Worm (Caenorhabditis elegans) whole organism, L4 larva: ENCODE results near the gene F26F12.4.

ENCODE experiments used
- D1046.2 ChIP-seq: fragments of 200-800 bp; sonication (Bioruptor generic); IDR thresholded peaks from 2 replicates; pipeline ENCODE4 v1.3.6; 2022; ENCODE audit warnings: missing genetic modification characterization, missing compliant biosample characterization
- F37D6.2 ChIP-seq: sonication (generic microtip); optimal IDR thresholded peaks from 2 replicates; lab custom pipeline; 2016; ENCODE audit warnings: mild to moderate bottlenecking, missing genetic modification characterization, missing compliant biosample characterization
- F49E8.2 ChIP-seq: sonication (generic microtip); optimal IDR thresholded peaks from 2 replicates; lab custom pipeline; 2016; ENCODE audit warnings: missing compliant biosample characterization, mild to moderate bottlenecking, missing genetic modification characterization, borderline replicate concordance
- R02D3.7 ChIP-seq: fragments of 150-350 bp; sonication (generic microtip); optimal IDR thresholded peaks from 3 replicates; lab custom pipeline; 2014; ENCODE audit warnings: missing biosample characterization, missing genetic modification characterization
- T20F7.1 ChIP-seq: fragments of 200-800 bp; sonication (Bioruptor generic); optimal IDR thresholded peaks from 2 replicates; lab custom pipeline; 2018; ENCODE audit warnings: mild to moderate bottlenecking, missing genetic modification characterization, missing compliant biosample characterization
- Y5F2A.4 ChIP-seq: fragments of 200-800 bp; sonication (Bioruptor generic); optimal IDR thresholded peaks from 2 replicates; lab custom pipeline; 2018; ENCODE audit warnings: mild to moderate bottlenecking, missing genetic modification characterization, missing compliant biosample characterization
- Y75B8A.6 ChIP-seq: fragments of 200-800 bp; sonication (Bioruptor generic); IDR thresholded peaks from 2 replicates; pipeline ENCODE4 v1.3.6; 2022; ENCODE audit warnings: missing genetic modification reagents, missing genetic modification characterization, missing compliant biosample characterization
- aha-1 ChIP-seq: fragments of 150-350 bp; peaks from one replicate; lab custom pipeline; 2014; ENCODE audit warnings: missing biosample characterization, missing genetic modification characterization
- ama-1 ChIP-seq: fragments of 150-350 bp; optimal IDR thresholded peaks from 2 replicates; lab custom pipeline; 2014; ENCODE audit warnings: inconsistent platforms, mixed read lengths
- arid-1 ChIP-seq: fragments of 200-800 bp; sonication (Bioruptor generic); conservative IDR thresholded peaks from 2 replicates; pipeline ENCODE4 v1.3.6; 2022; ENCODE audit warnings: missing genetic modification reagents, missing genetic modification characterization, missing compliant biosample characterization
- ceh-82 ChIP-seq: sonication (generic microtip); optimal IDR thresholded peaks from 2 replicates; lab custom pipeline; 2017; ENCODE audit warnings: missing biosample characterization, missing genetic modification characterization
- cey-2 ChIP-seq: sonication (generic microtip); optimal IDR thresholded peaks from 3 replicates; lab custom pipeline; 2017; ENCODE audit warnings: missing genetic modification characterization, mild to moderate bottlenecking, missing compliant biosample characterization, antibody characterized with exemption, borderline replicate concordance; ENCODE audit not compliant: insufficient read depth
- daf-16 ChIP-seq, 3 experiments: sonication (generic microtip); optimal IDR thresholded peaks; 2 replicates each; lab custom pipeline; 2016 to 2017; ENCODE audit warnings: missing genetic modification characterization in 3 of 3, missing genetic modification reagents in 3 of 3, mild to moderate bottlenecking in 2 of 3, missing compliant biosample characterization in 2 of 3, missing biosample characterization in 1 of 3, moderate library complexity in 1 of 3
- dmd-9 ChIP-seq: fragments of 200-800 bp; sonication (Bioruptor generic); IDR thresholded peaks from 2 replicates; pipeline ENCODE4 v1.3.6; 2022; ENCODE audit warnings: missing genetic modification reagents, missing genetic modification characterization, missing compliant biosample characterization
- dpl-1 ChIP-seq: fragments of 150-350 bp; optimal IDR thresholded peaks from 2 replicates; lab custom pipeline; 2014; ENCODE audit warnings: missing biosample characterization, missing genetic modification reagents, missing genetic modification characterization
- gei-8 ChIP-seq: fragments of 200-800 bp; sonication (Bioruptor generic); optimal IDR thresholded peaks from 2 replicates; lab custom pipeline; 2018; ENCODE audit warnings: mild to moderate bottlenecking, missing genetic modification characterization, missing compliant biosample characterization
- hif-1 ChIP-seq, 2 experiments: sonication (generic microtip); optimal IDR thresholded peaks; 2 replicates each; lab custom pipeline; 2016 to 2017; ENCODE audit warnings: missing compliant biosample characterization in 2 of 2, missing genetic modification characterization in 2 of 2, missing genetic modification reagents in 2 of 2, missing genotype in 2 of 2, mild to moderate bottlenecking in 1 of 2
- hlh-11 ChIP-seq: fragments of 200-800 bp; sonication (Bioruptor generic); optimal IDR thresholded peaks from 2 replicates; lab custom pipeline; 2018; ENCODE audit warnings: mild to moderate bottlenecking, missing genetic modification characterization, missing compliant biosample characterization
- hlh-30 ChIP-seq: sonication (generic microtip); optimal IDR thresholded peaks from 2 replicates; lab custom pipeline; 2017; ENCODE audit warnings: antibody characterized with exemption, mild to moderate bottlenecking, missing genetic modification characterization, missing compliant biosample characterization; ENCODE audit not compliant: insufficient read depth
- lin-1 ChIP-seq: fragments of 200-800 bp; sonication (Bioruptor generic); IDR thresholded peaks from 2 replicates; pipeline ENCODE4 v1.3.6; 2022; ENCODE audit warnings: missing genetic modification reagents, missing genetic modification characterization, missing compliant biosample characterization
- lin-15B ChIP-seq: fragments of 150-350 bp; sonication (generic microtip); optimal IDR thresholded peaks from 3 replicates; lab custom pipeline; 2014; ENCODE audit warnings: missing biosample characterization, missing genetic modification characterization
- lin-39 ChIP-seq: fragments of 150-350 bp; optimal IDR thresholded peaks from 2 replicates; lab custom pipeline; 2014; ENCODE audit warnings: missing biosample characterization, missing genetic modification reagents, missing genetic modification characterization
- lsy-2 ChIP-seq, 2 experiments: fragments of 150-350 bp in 1 of 2; sonication (generic microtip) in 1 of 2; optimal IDR thresholded peaks; 2 replicates each; lab custom pipeline; 2014 to 2017; ENCODE audit warnings: missing biosample characterization in 2 of 2, missing genetic modification characterization in 2 of 2
- madf-5 ChIP-seq, 2 experiments: fragments of 200-800 bp; sonication (Bioruptor generic); IDR thresholded peaks; 2 replicates each; pipeline ENCODE4 v1.3.6; 2022; ENCODE audit warnings: missing compliant biosample characterization in 2 of 2, missing genetic modification characterization in 2 of 2
- madf-9 ChIP-seq: fragments of 200-800 bp; sonication (Bioruptor generic); conservative IDR thresholded peaks from 2 replicates; pipeline ENCODE4 v1.3.6; 2022; ENCODE audit warnings: missing genetic modification reagents, missing genetic modification characterization, missing compliant biosample characterization
- mdt-29 ChIP-seq: fragments of 200-800 bp; sonication (Bioruptor generic); IDR thresholded peaks from 2 replicates; pipeline ENCODE4 v1.3.6; 2022; ENCODE audit warnings: missing genetic modification reagents, missing genetic modification characterization, missing compliant biosample characterization
- mep-1 ChIP-seq: fragments of 150-350 bp; sonication (generic microtip); optimal IDR thresholded peaks from 3 replicates; lab custom pipeline; 2014; ENCODE audit warnings: missing biosample characterization, missing genetic modification characterization
- mxl-2 ChIP-seq: fragments of 200-800 bp; sonication (Bioruptor generic); conservative IDR thresholded peaks from 2 replicates; pipeline ENCODE4 v1.3.6; 2022; ENCODE audit warnings: missing genetic modification reagents, missing genetic modification characterization, missing compliant biosample characterization
- mxl-3 ChIP-seq: fragments of 200-800 bp; sonication (Bioruptor generic); optimal IDR thresholded peaks from 2 replicates; lab custom pipeline; 2018; ENCODE audit warnings: mild to moderate bottlenecking, missing genetic modification characterization, missing compliant biosample characterization
- nhr-102 ChIP-seq: sonication (generic microtip); optimal IDR thresholded peaks from 2 replicates; lab custom pipeline; 2016; ENCODE audit warnings: mild to moderate bottlenecking, missing genetic modification characterization, moderate library complexity, missing compliant biosample characterization
- nhr-111 ChIP-seq: fragments of 200-800 bp; sonication (Bioruptor generic); optimal IDR thresholded peaks from 2 replicates; lab custom pipeline; 2018; ENCODE audit warnings: mild to moderate bottlenecking, missing genetic modification characterization, missing compliant biosample characterization
- nhr-237 ChIP-seq: sonication (generic microtip); optimal IDR thresholded peaks from 2 replicates; lab custom pipeline; 2017; ENCODE audit warnings: missing biosample characterization, missing genetic modification characterization
- nhr-77 ChIP-seq: fragments of 150-350 bp; optimal IDR thresholded peaks from 2 replicates; lab custom pipeline; 2014; ENCODE audit warnings: missing biosample characterization, missing genetic modification characterization
- pha-4 ChIP-seq, 2 experiments: fragments of 150-350 bp in 1 of 2; fragments of 200-800 bp in 1 of 2; sonication (Bioruptor generic) in 1 of 2; IDR thresholded peaks in 1 of 2; optimal IDR thresholded peaks in 1 of 2; 2 replicates each; pipeline versions ENCODE4 v1.3.6 to Lab custom; 2014 to 2022; ENCODE audit warnings: missing genetic modification characterization in 2 of 2, missing genetic modification reagents in 2 of 2, missing biosample characterization in 1 of 2, missing compliant biosample characterization in 1 of 2
- php-3 ChIP-seq: fragments of 200-800 bp; sonication (Bioruptor generic); IDR thresholded peaks from 2 replicates; pipeline ENCODE4 v1.3.6; 2022; ENCODE audit warnings: missing genetic modification reagents, missing genetic modification characterization, missing compliant biosample characterization
- rbr-2 ChIP-seq: sonication (generic microtip); optimal IDR thresholded peaks from 2 replicates; lab custom pipeline; 2016; ENCODE audit warnings: missing genotype, missing genetic modification characterization, missing compliant biosample characterization
- saeg-2 ChIP-seq: fragments of 200-800 bp; sonication (Bioruptor generic); IDR thresholded peaks from 2 replicates; pipeline ENCODE4 v1.3.6; 2022; ENCODE audit warnings: missing genetic modification reagents, missing genetic modification characterization, missing compliant biosample characterization
- snpc-4 ChIP-seq: fragments of 150-350 bp; optimal IDR thresholded peaks from 2 replicates; lab custom pipeline; 2014; ENCODE audit warnings: missing biosample characterization, missing genetic modification characterization
- tag-97 ChIP-seq: fragments of 200-800 bp; sonication (Bioruptor generic); IDR thresholded peaks from 2 replicates; pipeline ENCODE4 v1.3.6; 2022; ENCODE audit warnings: missing genetic modification characterization, missing compliant biosample characterization
- tra-1 ChIP-seq: fragments of 200-800 bp; sonication (Bioruptor generic); IDR thresholded peaks from 2 replicates; pipeline ENCODE4 v1.3.6; 2022; ENCODE audit warnings: missing genetic modification reagents, missing genetic modification characterization, missing compliant biosample characterization
- vab-7 ChIP-seq: fragments of 200-800 bp; sonication (Bioruptor generic); IDR thresholded peaks from 2 replicates; pipeline ENCODE4 v1.3.6; 2022; ENCODE audit warnings: missing genetic modification reagents, missing genetic modification characterization, missing compliant biosample characterization
- zfp-3 ChIP-seq: fragments of 200-800 bp; sonication (Bioruptor generic); conservative IDR thresholded peaks from 2 replicates; pipeline ENCODE4 v1.3.6; 2022; ENCODE audit warnings: missing genetic modification reagents, missing genetic modification characterization, missing compliant biosample characterization
- zip-11 ChIP-seq: fragments of 200-800 bp; sonication (Bioruptor generic); IDR thresholded peaks from 2 replicates; pipeline ENCODE4 v1.3.6; 2022; ENCODE audit warnings: missing genetic modification characterization, missing compliant biosample characterization
- ztf-11 ChIP-seq: fragments of 150-350 bp; optimal IDR thresholded peaks from 2 replicates; lab custom pipeline; 2014; ENCODE audit warnings: missing biosample characterization, missing genetic modification characterization
- ztf-7 ChIP-seq: fragments of 150-350 bp; optimal IDR thresholded peaks from 2 replicates; lab custom pipeline; 2014; ENCODE audit warnings: missing biosample characterization, missing genetic modification characterization

Gene F26F12.4

DNA sequence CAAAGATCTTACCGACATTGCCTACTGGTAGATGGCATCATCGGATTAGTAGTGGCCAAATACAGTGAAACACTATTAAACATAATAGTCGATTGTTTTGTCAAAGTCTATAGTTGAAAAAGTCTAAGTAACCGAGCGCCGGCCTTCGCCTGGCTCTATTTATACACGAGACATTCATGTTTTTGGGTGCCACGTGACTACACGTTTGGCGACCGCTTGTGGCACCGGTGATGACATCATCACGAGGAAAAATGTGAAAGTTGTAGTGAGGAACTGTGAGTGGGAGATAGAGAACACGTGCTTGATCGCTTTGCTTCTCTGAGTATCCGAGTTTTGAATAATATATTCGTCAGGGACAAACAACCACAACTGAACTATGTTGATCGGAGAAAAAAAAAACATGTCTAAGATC, 24.8 kb downstream of the F26F12.4 start (continued):
- TF ChIP-seq zfp-3 (GFP tag; lab: Robert Waterston, UW): peak; percentile 8; the same call in 1 of the 2 replicates
- TF ChIP-seq mxl-2: peak; percentile 64; the same call in 1 of the 2 replicates
- no peak for TF ChIP-seq D1046.2 (GFP tag; lab: Robert Waterston, UW)
- no peak for TF ChIP-seq tag-97 (GFP tag; lab: Robert Waterston, UW)
- peak; percentile 94 for TF ChIP-seq hlh-11
- no peak for TF ChIP-seq Y75B8A.6 (GFP tag; lab: Robert Waterston, UW)
- no peak for TF ChIP-seq vab-7 (GFP tag; lab: Robert Waterston, UW)
- TF ChIP-seq nhr-77 (tag; lab: Kevin White, UChicago): peak; percentile 50
- TF ChIP-seq pha-4 (GFP tag; IDR thresholded peaks at IDR 0.05; lab: Robert Waterston, UW): peak; percentile 53; the same call in 1 of the 2 replicates
- no peak for TF ChIP-seq pha-4 (tag; optimal IDR thresholded peaks at IDR 0.05; lab: Kevin White, UChicago)
- TF ChIP-seq dpl-1 (GFP tag; lab: Kevin White, UChicago): peak; percentile 43
- TF ChIP-seq mxl-3 (GFP tag; lab: Kevin White, UChicago): peak; percentile 80
- no peak for TF ChIP-seq arid-1 (GFP tag; lab: Robert Waterston, UW)
- no peak for TF ChIP-seq ztf-7 (tag; lab: Kevin White, UChicago)
- peak in 1 of 2 experiments; percentile 63 for TF ChIP-seq lsy-2 (tag; optimal IDR thresholded peaks at IDR 0.05; lab: Kevin White, UChicago)
- no peak for TF ChIP-seq snpc-4 (tag; lab: Kevin White, UChicago)
- peak; percentile 65 for TF ChIP-seq lin-1 (GFP tag; lab: Robert Waterston, UW)
- no peak for TF ChIP-seq zip-11 (GFP tag; lab: Robert Waterston, UW)
- no peak for TF ChIP-seq Y5F2A.4 (GFP tag; lab: Kevin White, UChicago)
- TF ChIP-seq ztf-11 (tag; lab: Kevin White, UChicago): no peak
- no peak for TF ChIP-seq F37D6.2
- TF ChIP-seq daf-16 (GFP tag; optimal IDR thresholded peaks at IDR 0.05; lab: Kevin White, UChicago): peak in 1 of 2 experiments; percentile 75
- TF ChIP-seq daf-16 (tag; optimal IDR thresholded peaks at IDR 0.05; lab: Kevin White, UChicago): peak; percentile 60
- TF ChIP-seq dmd-9 (GFP tag; lab: Robert Waterston, UW): no peak
- no peak for TF ChIP-seq F49E8.2
- no peak for TF ChIP-seq nhr-237
- TF ChIP-seq nhr-111 (GFP tag; lab: Kevin White, UChicago): no peak
- TF ChIP-seq rbr-2 (tag; lab: Kevin White, UChicago): no peak
- TF ChIP-seq T20F7.1 (GFP tag; lab: Kevin White, UChicago): peak; percentile 59
- TF ChIP-seq hlh-30 (tag; lab: Kevin White, UChicago): peak; percentile 99
- TF ChIP-seq cey-2: peak; percentile 83

- TF ChIP-seq mdt-29 (GFP tag; lab: Robert Waterston, UW): peak; percentile 79
- TF ChIP-seq ama-1 (lab: Kevin White, UChicago): peak; percentile 16
- no peak for TF ChIP-seq ztf-11 (tag; lab: Kevin White, UChicago)
- peak; percentile 39 for TF ChIP-seq nhr-102 (tag; lab: Kevin White, UChicago)
- peak; percentile 64 for TF ChIP-seq mep-1
- peak; percentile 68 for TF ChIP-seq php-3 (GFP tag; lab: Robert Waterston, UW)
- TF ChIP-seq Y5F2A.4 (GFP tag; lab: Kevin White, UChicago): no peak
- peak; percentile 70 for TF ChIP-seq aha-1
- TF ChIP-seq dpl-1 (GFP tag; lab: Kevin White, UChicago): no peak
- no peak for TF ChIP-seq lin-15B (tag; lab: Kevin White, UChicago)
- TF ChIP-seq tra-1 (GFP tag; lab: Robert Waterston, UW): 0 out of 2 replicates have a peak, but pooled peaks have one; percentile 7
- no peak for TF ChIP-seq mxl-3 (GFP tag; lab: Kevin White, UChicago)
- peak in 1 of 2 experiments; percentile 5 for TF ChIP-seq hif-1 (tag; optimal IDR thresholded peaks at IDR 0.05; lab: Kevin White, UChicago)
- TF ChIP-seq R02D3.7 (tag; lab: Kevin White, UChicago): no peak
- TF ChIP-seq madf-5 (GFP tag; IDR thresholded peaks at IDR 0.05; lab: Robert Waterston, UW): no peak
- TF ChIP-seq madf-9 (GFP tag; lab: Robert Waterston, UW): 0 out of 2 replicates have a peak, but pooled peaks have one; percentile 15
- 0 out of 2 replicates have a peak, but pooled peaks have one; percentile 4 for TF ChIP-seq mxl-2
- TF ChIP-seq lin-39: no peak
- peak; percentile 89 for TF ChIP-seq hlh-11
- TF ChIP-seq gei-8 (GFP tag; lab: Kevin White, UChicago): no peak
- 0 out of 2 replicates have a peak, but pooled peaks have one; percentile 13 for TF ChIP-seq saeg-2
- peak in 1 of 2 experiments; percentile 50 for TF ChIP-seq lsy-2 (tag; optimal IDR thresholded peaks at IDR 0.05; lab: Kevin White, UChicago)
- TF ChIP-seq ceh-82: no peak
Measured at ce11 chrV:5843415-5844337, 25.5 kb downstream of the F26F12.4 start.
